Fruit fly (Drosophila melanogaster) whole organism, embryonic: Measurements from ENCODE around the gene Hez.
A peak's percentile ranks its signal among the peaks of the same experiment; 100 is the strongest.

Experiments
- BEAF-32 ChIP-seq: fragments of 200-800 bp; sonication (Bioruptor generic); optimal IDR thresholded peaks from 3 replicates; lab custom pipeline; 2017; ENCODE audit warnings: missing biosample characterization, missing genetic modification characterization, mild to moderate bottlenecking, moderate library complexity, missing genetic modification reagents
- CG10267 ChIP-seq: fragments of 200-800 bp; sonication (Bioruptor generic); optimal IDR thresholded peaks from 2 replicates; lab custom pipeline; 2018; ENCODE audit warnings: missing biosample characterization, mild to moderate bottlenecking, missing genetic modification characterization, moderate library complexity
- CG10979 ChIP-seq: fragments of 200-800 bp; sonication (Bioruptor generic); optimal IDR thresholded peaks from 2 replicates; lab custom pipeline; 2018; ENCODE audit warnings: missing biosample characterization, mild to moderate bottlenecking, missing genetic modification characterization, moderate library complexity
- CG12104 ChIP-seq: fragments of 200-800 bp; sonication (Bioruptor generic); optimal IDR thresholded peaks from 3 replicates; lab custom pipeline; 2016; ENCODE audit warnings: missing biosample characterization, missing genetic modification characterization
- CG13775 ChIP-seq: fragments of 200-800 bp; sonication (Bioruptor generic); optimal IDR thresholded peaks from 3 replicates; lab custom pipeline; 2017; ENCODE audit warnings: missing biosample characterization, mild to moderate bottlenecking, missing genetic modification characterization
- CG14014 ChIP-seq: fragments of 200-800 bp; sonication (Bioruptor generic); IDR thresholded peaks from 2 replicates; pipeline ENCODE4 v1.3.6; 2022; ENCODE audit warnings: missing biosample characterization, missing genetic modification characterization
- CG1647 ChIP-seq: fragments of 200-800 bp; sonication (Bioruptor generic); optimal IDR thresholded peaks from 3 replicates; lab custom pipeline; 2016; ENCODE audit warnings: missing biosample characterization, missing genetic modification characterization
- CG16813 ChIP-seq: fragments of 200-800 bp; sonication (Bioruptor generic); IDR thresholded peaks from 3 replicates; pipeline ENCODE4 v1.3.6; 2022; ENCODE audit warnings: missing biosample characterization, missing genetic modification characterization; ENCODE audit not compliant: partially characterized antibody
- CG16815 ChIP-seq: fragments of 200-800 bp; sonication (Bioruptor generic); optimal IDR thresholded peaks from 3 replicates; lab custom pipeline; 2017; ENCODE audit warnings: missing biosample characterization, mild to moderate bottlenecking, missing genetic modification characterization
- CG17568 ChIP-seq: fragments of 200-800 bp; sonication (Bioruptor generic); optimal IDR thresholded peaks from 2 replicates; lab custom pipeline; 2018; ENCODE audit warnings: missing biosample characterization, mild to moderate bottlenecking, missing genetic modification characterization, moderate library complexity
- CG17829 ChIP-seq: fragments of 200-800 bp; optimal IDR thresholded peaks from 2 replicates; lab custom pipeline; 2019; ENCODE audit warnings: missing biosample characterization, mild to moderate bottlenecking, missing genetic modification characterization, moderate library complexity
- CG32772 ChIP-seq: fragments of 200-800 bp; sonication (Bioruptor generic); IDR thresholded peaks from 2 replicates; pipeline ENCODE4 v1.3.6; 2022; ENCODE audit warnings: missing biosample characterization, missing genetic modification characterization
- CG33557 ChIP-seq: fragments of 200-800 bp; sonication (Bioruptor generic); optimal IDR thresholded peaks from 2 replicates; lab custom pipeline; 2019; ENCODE audit warnings: missing biosample characterization, mild to moderate bottlenecking, missing genetic modification characterization, moderate library complexity
- CG34376 ChIP-seq: fragments of 200-800 bp; sonication (Bioruptor generic); optimal IDR thresholded peaks from 2 replicates; lab custom pipeline; 2018; ENCODE audit warnings: missing biosample characterization, mild to moderate bottlenecking, missing genetic modification characterization
- CG4360 ChIP-seq: fragments of 200-800 bp; sonication (Bioruptor generic); IDR thresholded peaks from 2 replicates; pipeline ENCODE4 v1.3.6; 2022; ENCODE audit warnings: missing biosample characterization, missing genetic modification characterization
- CG4424 ChIP-seq: fragments of 200-800 bp; sonication (Bioruptor generic); optimal IDR thresholded peaks from 3 replicates; lab custom pipeline; 2016; ENCODE audit warnings: missing biosample characterization, missing genetic modification characterization
- CG4730 ChIP-seq: fragments of 200-800 bp; sonication (Bioruptor generic); IDR thresholded peaks from 2 replicates; pipeline ENCODE4 v1.3.6; 2022; ENCODE audit warnings: missing biosample characterization, missing genetic modification characterization
- CG6791 ChIP-seq: fragments of 200-800 bp; sonication (Bioruptor generic); IDR thresholded peaks from 3 replicates; pipeline ENCODE4 v1.3.6; 2022; ENCODE audit warnings: missing biosample characterization, missing genetic modification characterization; ENCODE audit not compliant: partially characterized antibody
- CG8290 ChIP-seq, 3 experiments: fragments of 200-800 bp; sonication (Bioruptor generic); optimal IDR thresholded peaks; 2 replicates each; lab custom pipeline; 2016 to 2019; ENCODE audit warnings: missing biosample characterization in 3 of 3, missing genetic modification characterization in 3 of 3, mild to moderate bottlenecking in 2 of 3, moderate library complexity in 1 of 3
- CTCF ChIP-seq: fragments of 200-800 bp; sonication (Bioruptor generic); optimal IDR thresholded peaks from 2 replicates; lab custom pipeline; 2017; ENCODE audit warnings: missing biosample characterization, mild to moderate bottlenecking, missing genetic modification characterization, moderate library complexity
- CoRest ChIP-seq: fragments of 200-800 bp; sonication (Bioruptor generic); optimal IDR thresholded peaks from 3 replicates; lab custom pipeline; 2018; ENCODE audit warnings: missing biosample characterization, mild to moderate bottlenecking, missing genetic modification characterization, moderate library complexity
- Drgx ChIP-seq: fragments of 200-800 bp; sonication (Bioruptor generic); IDR thresholded peaks from 2 replicates; pipeline ENCODE4 v1.3.6; 2022; ENCODE audit warnings: missing biosample characterization, missing genetic modification characterization
- Eip74EF ChIP-seq, 2 experiments: fragments of 200-800 bp in 1 of 2; fragments of >200 bp in 1 of 2; sonication (Bioruptor generic) in 1 of 2; optimal IDR thresholded peaks; 2 replicates each; lab custom pipeline; 2017 to 2019; ENCODE audit warnings: missing biosample characterization in 2 of 2, missing genetic modification characterization in 2 of 2, mild to moderate bottlenecking in 1 of 2, moderate library complexity in 1 of 2
- H2.0 ChIP-seq: fragments of 200-800 bp; sonication (Bioruptor generic); IDR thresholded peaks from 2 replicates; pipeline ENCODE4 v1.3.6; 2022; ENCODE audit warnings: missing biosample characterization, missing genetic modification characterization
- HLH54F ChIP-seq: fragments of 200-800 bp; sonication (Bioruptor generic); optimal IDR thresholded peaks from 3 replicates; lab custom pipeline; 2016; ENCODE audit warnings: missing biosample characterization, missing genetic modification characterization
- HmgZ ChIP-seq: fragments of 200-800 bp; sonication (Bioruptor generic); optimal IDR thresholded peaks from 2 replicates; lab custom pipeline; 2018; ENCODE audit warnings: missing biosample characterization, mild to moderate bottlenecking, missing genetic modification characterization
- MBD-R2 ChIP-seq: fragments of 200-800 bp; sonication (Bioruptor generic); IDR thresholded peaks from 2 replicates; pipeline ENCODE4 v1.3.6; 2022; ENCODE audit warnings: missing biosample characterization, missing genetic modification characterization
- NFAT ChIP-seq: fragments of 200-800 bp; sonication (Bioruptor generic); IDR thresholded peaks from 2 replicates; pipeline ENCODE4 v1.3.6; 2022; ENCODE audit warnings: missing biosample characterization, missing genetic modification characterization
- ato ChIP-seq: fragments of 200-800 bp; sonication (Bioruptor generic); IDR thresholded peaks from 2 replicates; pipeline ENCODE4 v1.3.6; 2022; ENCODE audit warnings: missing biosample characterization, missing genetic modification characterization; ENCODE audit not compliant: partially characterized antibody
- crol ChIP-seq: fragments of 200-800 bp; sonication (Bioruptor generic); IDR thresholded peaks from 2 replicates; pipeline ENCODE4 v1.3.6; 2022; ENCODE audit warnings: missing biosample characterization, missing genetic modification characterization
- gfzf ChIP-seq: fragments of 200-800 bp; sonication (Bioruptor generic); optimal IDR thresholded peaks from 2 replicates; lab custom pipeline; 2016; ENCODE audit warnings: missing biosample characterization, mild to moderate bottlenecking, missing genetic modification characterization, moderate library complexity
- ind ChIP-seq: fragments of 200-800 bp; sonication (Bioruptor generic); optimal IDR thresholded peaks from 3 replicates; lab custom pipeline; 2016; ENCODE audit warnings: missing biosample characterization, missing genetic modification characterization
- lab ChIP-seq: fragments of 200-800 bp; sonication (Bioruptor generic); optimal IDR thresholded peaks from 3 replicates; lab custom pipeline; 2017; ENCODE audit warnings: missing biosample characterization, missing genetic modification characterization, mild to moderate bottlenecking, moderate library complexity, missing genetic modification reagents
- nerfin-2 ChIP-seq: fragments of 200-800 bp; sonication (Bioruptor generic); IDR thresholded peaks from 2 replicates; pipeline ENCODE4 v1.3.6; 2022; ENCODE audit warnings: missing biosample characterization, missing genetic modification characterization; ENCODE audit not compliant: partially characterized antibody
- onecut ChIP-seq: fragments of 200-800 bp; sonication (Bioruptor generic); IDR thresholded peaks from 2 replicates; pipeline ENCODE4 v1.3.6; 2022; ENCODE audit warnings: missing biosample characterization, missing genetic modification characterization
- prd ChIP-seq, 3 experiments: fragments of >200 bp in 2 of 3; fragments of 200-800 bp in 1 of 3; sonication (Bioruptor generic) in 1 of 3; optimal IDR thresholded peaks in 2 of 3; IDR thresholded peaks in 1 of 3; 2 replicates in 2 of 3; 3 replicates in 1 of 3; pipeline versions ENCODE4 v1.3.6 to Lab custom; 2017 to 2022; ENCODE audit warnings: missing biosample characterization in 1 of 3, missing genetic modification characterization in 1 of 3
- ranshi ChIP-seq: fragments of 200-800 bp; sonication (Bioruptor generic); IDR thresholded peaks from 2 replicates; pipeline ENCODE4 v1.3.6; 2022; ENCODE audit warnings: missing biosample characterization, missing genetic modification characterization
- run ChIP-seq: fragments of 200-800 bp; sonication (Bioruptor generic); optimal IDR thresholded peaks from 3 replicates; lab custom pipeline; 2018; ENCODE audit warnings: missing biosample characterization, mild to moderate bottlenecking, missing genetic modification characterization
- schlank ChIP-seq: fragments of 200-800 bp; sonication (Bioruptor generic); optimal IDR thresholded peaks from 2 replicates; lab custom pipeline; 2018; ENCODE audit warnings: missing biosample characterization, mild to moderate bottlenecking, missing genetic modification characterization
- sna ChIP-seq: fragments of 200-800 bp; sonication (Bioruptor generic); IDR thresholded peaks from 2 replicates; pipeline ENCODE4 v1.3.6; 2022; ENCODE audit warnings: missing biosample characterization, missing genetic modification characterization; ENCODE audit not compliant: partially characterized antibody
- tll ChIP-seq, 2 experiments: fragments of 200-800 bp in 1 of 2; fragments of >200 bp in 1 of 2; sonication (Bioruptor generic) in 1 of 2; optimal IDR thresholded peaks; 2 replicates each; lab custom pipeline; 2017 to 2019; ENCODE audit warnings: missing biosample characterization in 2 of 2, missing genetic modification characterization in 2 of 2, mild to moderate bottlenecking in 1 of 2, moderate library complexity in 1 of 2
- trem ChIP-seq: fragments of 200-800 bp; optimal IDR thresholded peaks from 3 replicates; lab custom pipeline; 2019; ENCODE audit warnings: missing biosample characterization, mild to moderate bottlenecking, missing genetic modification characterization, moderate library complexity
- zen ChIP-seq: fragments of 200-800 bp; sonication (Bioruptor generic); optimal IDR thresholded peaks from 3 replicates; lab custom pipeline; 2018; ENCODE audit warnings: missing biosample characterization, mild to moderate bottlenecking, missing genetic modification characterization, moderate library complexity
- zfh2 ChIP-seq: fragments of 200-800 bp; sonication (Bioruptor generic); optimal IDR thresholded peaks from 2 replicates; lab custom pipeline; 2016; ENCODE audit warnings: missing biosample characterization, missing genetic modification characterization

Hez gene

DNA sequence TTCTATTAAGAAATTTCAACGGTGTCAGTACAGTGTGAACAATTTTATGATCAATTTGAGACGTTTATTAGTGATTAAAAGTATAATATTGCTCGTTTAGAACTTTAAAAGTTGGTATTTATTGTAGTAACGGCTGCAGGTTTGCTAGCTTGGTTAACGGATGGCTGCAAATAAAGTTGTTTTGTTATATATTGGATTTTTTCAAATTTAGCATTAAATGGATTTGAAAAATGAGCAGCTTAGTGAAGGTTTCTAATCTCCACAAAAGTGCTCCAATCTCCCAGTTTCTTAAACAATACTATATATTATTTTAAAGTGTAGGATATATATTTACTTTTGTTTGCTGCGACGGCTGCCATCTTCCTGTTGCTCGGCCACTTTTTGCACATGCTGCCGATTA is 22.5 kb downstream of the Hez start:
- TF ChIP-seq CTCF (no peak), Drgx (GFP tag; lab: Robert Waterston, UW) (peak; percentile 49; the same call in 1 of the 2 replicates)

DNA sequence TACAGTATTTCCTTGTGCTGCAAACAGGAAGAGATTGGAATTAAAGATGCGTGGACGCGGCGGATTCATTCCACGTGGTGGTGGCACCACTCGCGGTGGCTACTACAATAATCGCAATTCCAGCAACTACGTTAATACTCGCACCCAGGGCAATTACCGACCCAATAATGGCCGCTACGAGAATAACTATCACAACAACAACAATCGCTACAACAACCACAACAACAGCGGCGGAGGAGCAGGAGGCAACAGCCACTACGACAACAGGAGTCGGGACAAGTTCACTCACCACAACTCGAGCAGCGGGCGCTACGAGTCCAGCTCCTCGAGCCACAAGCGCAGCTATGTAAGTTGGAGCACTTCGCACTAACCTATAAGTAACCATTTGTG is 29.5 kb downstream of the Hez start:
- no peak for TF ChIP-seq CG4730 (GFP tag; lab: Robert Waterston, UW)
- no peak for TF ChIP-seq onecut (GFP tag; lab: Robert Waterston, UW)
- TF ChIP-seq Eip74EF (GFP tag; optimal IDR thresholded peaks at IDR 0.05; lab: Kevin White, UChicago): no peak
- peak; percentile 91 for TF ChIP-seq CG4360 (GFP tag; lab: Robert Waterston, UW)
- no peak for TF ChIP-seq sna (GFP tag; lab: Robert Waterston, UW)
- TF ChIP-seq schlank: no peak
- TF ChIP-seq HmgZ (tag; lab: Kevin White, UChicago): no peak
- TF ChIP-seq CG13775 (GFP tag; lab: Kevin White, UChicago): no peak
- no peak for TF ChIP-seq crol (GFP tag; lab: Robert Waterston, UW)

DNA sequence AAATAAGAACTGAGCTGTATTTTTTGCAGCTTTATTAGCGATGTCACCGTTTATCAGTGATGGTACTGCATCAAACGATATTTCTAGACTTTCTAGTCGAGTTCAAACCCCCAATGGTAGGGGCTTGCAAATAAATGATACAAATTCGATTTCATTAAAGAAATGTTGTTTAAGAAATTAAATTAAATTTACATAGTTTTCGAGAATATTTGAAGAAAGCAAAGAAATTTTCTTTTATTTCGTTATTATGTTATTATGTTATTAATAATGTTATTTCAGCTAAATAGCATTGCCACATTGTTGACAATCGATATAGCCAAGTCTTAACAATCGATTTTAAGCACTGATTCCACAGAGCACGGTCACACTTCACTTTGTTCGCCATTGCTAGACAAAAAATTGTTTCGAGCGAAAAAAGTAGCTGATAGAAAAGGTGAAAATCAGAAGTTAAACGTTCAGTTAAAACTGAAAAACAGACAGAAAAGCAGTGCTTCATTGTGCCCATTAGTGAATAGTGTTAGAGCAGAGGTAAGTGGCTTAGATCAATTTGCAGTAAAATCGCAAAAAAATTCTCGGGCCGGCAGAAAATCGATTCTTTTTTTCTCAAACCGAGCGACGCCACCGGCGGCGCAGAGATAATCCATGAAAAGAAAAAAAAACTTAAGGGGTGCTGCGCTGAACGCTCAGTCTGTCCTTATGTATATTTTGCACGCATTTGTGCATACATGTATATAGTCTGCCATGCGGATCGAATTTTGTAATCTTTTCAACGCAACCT is 30.1 kb downstream of the Hez start, which contains the start of the genes iPLA2-VIA and Ciz1:
Gene iPLA2-VIA, minus strand, starts transcription at position 75 of the 778 bp plus-strand sequence.
Gene Ciz1, plus strand, starts transcription at position 365 of the 778 bp plus-strand sequence.
- TF ChIP-seq ranshi (GFP tag; lab: Robert Waterston, UW): no peak
- TF ChIP-seq CG33557 (GFP tag; lab: Kevin White, UChicago): no peak
- TF ChIP-seq tll (GFP tag; optimal IDR thresholded peaks at IDR 0.05; lab: Kevin White, UChicago): peak; percentile 23 to 34
- TF ChIP-seq CG10267 (tag; lab: Kevin White, UChicago): peak; percentile 82
- peak; percentile 52 for TF ChIP-seq CG17829 (tag; lab: Kevin White, UChicago)
- peak; percentile 32 for TF ChIP-seq CG4424
- TF ChIP-seq CG16815: no peak
- TF ChIP-seq CoRest (tag; lab: Kevin White, UChicago): peak; percentile 62
- TF ChIP-seq MBD-R2 (GFP tag; lab: Robert Waterston, UW): peak; percentile 53
- no peak for TF ChIP-seq prd (optimal IDR thresholded peaks at IDR 0.05; lab: Kevin White, UChicago)
- TF ChIP-seq prd (GFP tag; IDR thresholded peaks at IDR 0.05; lab: Robert Waterston, UW): peak; percentile 45; the same call in 1 of the 3 replicates
- TF ChIP-seq H2.0 (GFP tag; lab: Robert Waterston, UW): no peak
- peak; percentile 37 for TF ChIP-seq ind (GFP tag; lab: Kevin White, UChicago)
- peak; percentile 81; the same call in 2 of the 3 replicates for TF ChIP-seq CG16813 (GFP tag; lab: Robert Waterston, UW)
- TF ChIP-seq CG8290 (GFP tag; optimal IDR thresholded peaks at IDR 0.05; lab: Kevin White, UChicago): peak; percentile 54
- TF ChIP-seq CG8290 (tag; optimal IDR thresholded peaks at IDR 0.05; lab: Kevin White, UChicago): no peak
- TF ChIP-seq ato (GFP tag; lab: Robert Waterston, UW): 0 out of 2 replicates have a peak, but pooled peaks have one; percentile 9
- peak; percentile 15 for TF ChIP-seq zfh2
- no peak for TF ChIP-seq CG32772 (GFP tag; lab: Robert Waterston, UW)
- TF ChIP-seq HLH54F: peak; percentile 1
- peak; percentile 92 for TF ChIP-seq BEAF-32
- TF ChIP-seq trem (tag; lab: Kevin White, UChicago): peak; percentile 83
- TF ChIP-seq CG10979 (tag; lab: Kevin White, UChicago): peak; percentile 14
- TF ChIP-seq CG12104 (GFP tag; lab: Kevin White, UChicago): no peak
- TF ChIP-seq CG17568: no peak
- peak; percentile 67 for TF ChIP-seq gfzf (GFP tag; lab: Kevin White, UChicago)
- no peak for TF ChIP-seq CG34376 (GFP tag; lab: Kevin White, UChicago)
- no peak for TF ChIP-seq NFAT
- peak; percentile 92 for TF ChIP-seq onecut (GFP tag; lab: Robert Waterston, UW)
- TF ChIP-seq CG6791 (GFP tag; lab: Robert Waterston, UW): 0 out of 3 replicates have a peak, but pooled peaks have one; percentile 57
- no peak for TF ChIP-seq lab
- no peak for TF ChIP-seq run (tag; lab: Kevin White, UChicago)
- TF ChIP-seq CG1647: peak; percentile 16
- no peak for TF ChIP-seq CG4360 (GFP tag; lab: Robert Waterston, UW)
- TF ChIP-seq zen (tag; lab: Kevin White, UChicago): peak; percentile 48
- no peak for TF ChIP-seq CG14014 (GFP tag; lab: Robert Waterston, UW)
- peak; percentile 65; the same call in 1 of the 2 replicates for TF ChIP-seq nerfin-2
